Fruit fly (Drosophila melanogaster): ENCODE measurements around the gene CG32024.

Gene CG32024

dm6 chr3L:8823730-8824374, 16.5 kb downstream of the CG32024 start (continued):
- TF ChIP-seq dati (GFP tag; IDR thresholded peaks at IDR 0.05) (no peak), CG10274 (GFP tag; optimal IDR thresholded peaks at IDR 0.05) (no peak), Opbp (GFP tag; IDR thresholded peaks at IDR 0.05; ENCODE audit: partially characterized antibody) (no peak), CG17359 (tag; optimal IDR thresholded peaks at IDR 0.05) (peak; percentile 54), Stat92E (GFP tag; optimal IDR thresholded peaks at IDR 0.05) (no peak), Atf6 (GFP tag; IDR thresholded peaks at IDR 0.05) (0 out of 2 replicates have a peak, but pooled peaks have one; percentile 29), btn (GFP tag; optimal IDR thresholded peaks at IDR 0.05) (no peak), Hr39 (optimal IDR thresholded peaks at IDR 0.05) (no peak), CTCF (GFP tag; optimal IDR thresholded peaks at IDR 0.05) (no peak), twi (tag; optimal IDR thresholded peaks at IDR 0.05) (peak; percentile 11), CG7928 (GFP tag; optimal IDR thresholded peaks at IDR 0.05) (no peak), zen (tag; optimal IDR thresholded peaks at IDR 0.05) (no peak), tio (GFP tag; optimal IDR thresholded peaks at IDR 0.05) (peak; percentile 24), Xrp1 (GFP tag; IDR thresholded peaks at IDR 0.05) (peak; percentile 72; the same call in 1 of the 2 replicates), CG11398 (GFP tag; optimal IDR thresholded peaks at IDR 0.05) (no peak), CG9215 (GFP tag; IDR thresholded peaks at IDR 0.05) (0 out of 2 replicates have a peak, but pooled peaks have one; percentile 31), fu2 (GFP tag; optimal IDR thresholded peaks at IDR 0.05) (no peak), CG11093 (GFP tag; IDR thresholded peaks at IDR 0.05) (peak; percentile 64; the same call in 2 of the 3 replicates), hth (optimal IDR thresholded peaks at IDR 0.05) (no peak), rib (GFP tag; IDR thresholded peaks at IDR 0.05) (no peak), vfl (GFP tag; optimal IDR thresholded peaks at IDR 0.05) (no peak), CG3407 (GFP tag; optimal IDR thresholded peaks at IDR 0.05) (peak; percentile 3), CG2712 (tag; optimal IDR thresholded peaks at IDR 0.05) (peak; percentile 74), CG13894 (tag; optimal IDR thresholded peaks at IDR 0.05) (no peak), ab (GFP tag; optimal IDR thresholded peaks at IDR 0.05) (no peak), zfh2 (GFP tag; optimal IDR thresholded peaks at IDR 0.05) (no peak), NFAT (GFP tag; IDR thresholded peaks at IDR 0.05) (no peak), CG6854 (GFP tag; optimal IDR thresholded peaks at IDR 0.05) (no peak), CG2678 (tag; optimal IDR thresholded peaks at IDR 0.05) (peak; percentile 29), CG18619 (GFP tag; optimal IDR thresholded peaks at IDR 0.05) (peak; percentile 1), Ets65A (GFP tag) (peak; percentile 78), CG6813 (GFP tag; optimal IDR thresholded peaks at IDR 0.05) (no peak), CG6272 (GFP tag; IDR thresholded peaks at IDR 0.05) (no peak), usp (GFP tag; optimal IDR thresholded peaks at IDR 0.05) (no peak), stc (GFP tag; IDR thresholded peaks at IDR 0.05) (no peak), CG8388 (GFP tag; optimal IDR thresholded peaks at IDR 0.05) (peak; percentile 42), schlank (tag; optimal IDR thresholded peaks at IDR 0.05) (no peak), ci (GFP tag; IDR thresholded peaks at IDR 0.05) (peak; percentile 60; the same call in 2 of the 3 replicates), NC2α (GFP tag; optimal IDR thresholded peaks at IDR 0.05) (no peak), wek (GFP tag; optimal IDR thresholded peaks at IDR 0.05) (no peak), lmd (GFP tag; IDR thresholded peaks at IDR 0.05) (peak; percentile 26; the same call in 1 of the 2 replicates), mirr (GFP tag; optimal IDR thresholded peaks at IDR 0.05) (no peak), CG10543 (GFP tag; optimal IDR thresholded peaks at IDR 0.05) (no peak), HLH4C (GFP tag; IDR thresholded peaks at IDR 0.05; ENCODE audit: partially characterized antibody) (no peak), knrl (GFP tag; IDR thresholded peaks at IDR 0.05; ENCODE audit: partially characterized antibody) (0 out of 3 replicates have a peak, but pooled peaks have one; percentile 15), CG5180 (GFP tag; optimal IDR thresholded peaks at IDR 0.05) (no peak), CG15479 (GFP tag; optimal IDR thresholded peaks at IDR 0.05) (no peak), wor (GFP tag; IDR thresholded peaks at IDR 0.05) (0 out of 2 replicates have a peak, but pooled peaks have one; percentile 14), ind (GFP tag; optimal IDR thresholded peaks at IDR 0.05) (peak; percentile 33), B-H1 (GFP tag; IDR thresholded peaks at IDR 0.05) (no peak; the same call in 1 of the 3 replicates), CrebB (tag; optimal IDR thresholded peaks at IDR 0.05) (no peak)

Data from whole organism, embryonic.